Fruit fly (Drosophila melanogaster) whole organism, embryonic: ENCODE results near the gene CIA30.

Source experiments
- Adf1 ChIP-seq: fragments of 200-800 bp; sonication (Bioruptor generic); IDR thresholded peaks from 2 replicates; pipeline ENCODE4 v1.3.6; 2022; ENCODE audit warnings: missing biosample characterization, missing genetic modification characterization
- Bgb ChIP-seq: fragments of 200-800 bp; sonication (Bioruptor generic); IDR thresholded peaks from 2 replicates; pipeline ENCODE4 v1.3.6; 2022; ENCODE audit warnings: missing biosample characterization, missing genetic modification characterization; ENCODE audit not compliant: partially characterized antibody
- CG10462 ChIP-seq: fragments of 200-800 bp; sonication (Bioruptor generic); optimal IDR thresholded peaks from 2 replicates; lab custom pipeline; 2016; ENCODE audit warnings: missing biosample characterization, missing genetic modification characterization
- CG10979 ChIP-seq: fragments of 200-800 bp; sonication (Bioruptor generic); optimal IDR thresholded peaks from 2 replicates; lab custom pipeline; 2018; ENCODE audit warnings: missing biosample characterization, mild to moderate bottlenecking, missing genetic modification characterization, moderate library complexity
- CG11398 ChIP-seq: fragments of 200-800 bp; sonication (Bioruptor generic); optimal IDR thresholded peaks from 2 replicates; lab custom pipeline; 2016; ENCODE audit warnings: missing biosample characterization, missing genetic modification characterization
- CG11456 ChIP-seq: fragments of 200-800 bp; sonication (Bioruptor generic); IDR thresholded peaks from 3 replicates; pipeline ENCODE4 v1.3.6; 2022; ENCODE audit warnings: missing biosample characterization, missing genetic modification characterization
- CG11695 ChIP-seq: fragments of 200-800 bp; sonication (Bioruptor generic); IDR thresholded peaks from 3 replicates; pipeline ENCODE4 v1.3.6; 2022; ENCODE audit warnings: missing biosample characterization, missing genetic modification characterization
- CG12659 ChIP-seq: fragments of 200-800 bp; sonication (Bioruptor generic); optimal IDR thresholded peaks from 3 replicates; lab custom pipeline; 2017; ENCODE audit warnings: mild to moderate bottlenecking, missing biosample characterization, missing genetic modification reagents, missing genetic modification characterization
- CG13894 ChIP-seq: fragments of 200-800 bp; sonication (Bioruptor generic); optimal IDR thresholded peaks from 3 replicates; lab custom pipeline; 2018; ENCODE audit warnings: missing biosample characterization, mild to moderate bottlenecking, missing genetic modification characterization, moderate library complexity
- CG17359 ChIP-seq: fragments of 200-800 bp; sonication (Bioruptor generic); optimal IDR thresholded peaks from 3 replicates; lab custom pipeline; 2018; ENCODE audit warnings: missing biosample characterization, mild to moderate bottlenecking, missing genetic modification characterization, moderate library complexity
- CG2116 ChIP-seq: fragments of 200-800 bp; sonication (Bioruptor generic); optimal IDR thresholded peaks from 3 replicates; lab custom pipeline; 2018; ENCODE audit warnings: missing biosample characterization, mild to moderate bottlenecking, missing genetic modification characterization
- CG2120 ChIP-seq: fragments of 200-800 bp; sonication (Bioruptor generic); optimal IDR thresholded peaks from 3 replicates; lab custom pipeline; 2016; ENCODE audit warnings: missing biosample characterization, missing genetic modification characterization
- CG31388 ChIP-seq: fragments of 200-800 bp; sonication (Bioruptor generic); optimal IDR thresholded peaks from 2 replicates; lab custom pipeline; 2016; ENCODE audit warnings: missing biosample characterization, missing genetic modification characterization
- CG31441 ChIP-seq: fragments of 200-800 bp; sonication (Bioruptor generic); IDR thresholded peaks from 2 replicates; pipeline ENCODE4 v1.3.6; 2022; ENCODE audit warnings: missing biosample characterization, missing genetic modification characterization
- CG32532 ChIP-seq: fragments of 200-800 bp; sonication (Bioruptor generic); IDR thresholded peaks from 2 replicates; pipeline ENCODE4 v1.3.6; 2022; ENCODE audit warnings: missing biosample characterization, missing genetic modification characterization
- CG3838 ChIP-seq: fragments of 200-800 bp; sonication (Bioruptor generic); optimal IDR thresholded peaks from 3 replicates; lab custom pipeline; 2016; ENCODE audit warnings: missing biosample characterization, missing genetic modification characterization
- CG4424 ChIP-seq: fragments of 200-800 bp; sonication (Bioruptor generic); optimal IDR thresholded peaks from 3 replicates; lab custom pipeline; 2016; ENCODE audit warnings: missing biosample characterization, missing genetic modification characterization
- CG6683 ChIP-seq: fragments of 200-800 bp; sonication (Bioruptor generic); optimal IDR thresholded peaks from 2 replicates; lab custom pipeline; 2017; ENCODE audit warnings: missing biosample characterization, mild to moderate bottlenecking, missing genetic modification characterization, missing genetic modification reagents
- CG8478 ChIP-seq: fragments of >200 bp; optimal IDR thresholded peaks from 2 replicates; lab custom pipeline; 2018
- CG9727 ChIP-seq: fragments of 200-800 bp; sonication (Bioruptor generic); optimal IDR thresholded peaks from 3 replicates; lab custom pipeline; 2017; ENCODE audit warnings: missing biosample characterization, mild to moderate bottlenecking, missing genetic modification characterization
- Doc2 ChIP-seq: fragments of 200-800 bp; sonication (Bioruptor generic); IDR thresholded peaks from 2 replicates; pipeline ENCODE4 v1.3.6; 2022; ENCODE audit warnings: missing biosample characterization, missing genetic modification characterization
- Dref ChIP-seq: fragments of 200-800 bp; sonication (Bioruptor generic); IDR thresholded peaks from 2 replicates; pipeline ENCODE4 v1.3.6; 2022; ENCODE audit warnings: missing biosample characterization, missing genetic modification characterization
- Drgx ChIP-seq: fragments of 200-800 bp; sonication (Bioruptor generic); IDR thresholded peaks from 2 replicates; pipeline ENCODE4 v1.3.6; 2022; ENCODE audit warnings: missing biosample characterization, missing genetic modification characterization
- HLH3B ChIP-seq: fragments of 200-800 bp; sonication (Bioruptor generic); IDR thresholded peaks from 2 replicates; pipeline ENCODE4 v1.3.6; 2022; ENCODE audit warnings: missing biosample characterization, missing genetic modification characterization
- Meics ChIP-seq: fragments of 200-800 bp; sonication (Bioruptor generic); optimal IDR thresholded peaks from 2 replicates; lab custom pipeline; 2017; ENCODE audit warnings: missing biosample characterization, mild to moderate bottlenecking, missing genetic modification characterization
- NC2α ChIP-seq: fragments of 200-800 bp; sonication (Bioruptor generic); optimal IDR thresholded peaks from 2 replicates; lab custom pipeline; 2016; ENCODE audit warnings: missing biosample characterization, missing genetic modification characterization
- Ravus ChIP-seq: fragments of 200-800 bp; sonication (Bioruptor generic); IDR thresholded peaks from 2 replicates; pipeline ENCODE4 v1.3.6; 2022; ENCODE audit warnings: missing biosample characterization, missing genetic modification characterization
- Rx ChIP-seq: fragments of 200-800 bp; sonication (Bioruptor generic); IDR thresholded peaks from 2 replicates; pipeline ENCODE4 v1.3.6; 2022; ENCODE audit warnings: missing biosample characterization, missing genetic modification characterization
- Sox100B ChIP-seq: fragments of 200-800 bp; sonication (Bioruptor generic); optimal IDR thresholded peaks from 3 replicates; lab custom pipeline; 2018; ENCODE audit warnings: missing biosample characterization, mild to moderate bottlenecking, missing genetic modification characterization
- Tbp ChIP-seq: fragments of >200 bp; optimal IDR thresholded peaks from 2 replicates; lab custom pipeline; 2018; ENCODE audit warnings: missing biosample characterization, missing genetic modification characterization
- Trl ChIP-seq, 3 experiments: fragments of >200 bp in 2 of 3; fragments of 200-800 bp in 1 of 3; sonication (Bioruptor generic) in 1 of 3; optimal IDR thresholded peaks; 2 replicates in 1 of 3; 3 replicates in 2 of 3; lab custom pipeline; 2016 to 2017; ENCODE audit warnings: missing biosample characterization in 1 of 3, missing genetic modification characterization in 1 of 3
- Xrp1 ChIP-seq: fragments of 200-800 bp; sonication (Bioruptor generic); IDR thresholded peaks from 2 replicates; pipeline ENCODE4 v1.3.6; 2022; ENCODE audit warnings: missing biosample characterization, missing genetic modification characterization
- ac ChIP-seq: fragments of 200-800 bp; sonication (Bioruptor generic); optimal IDR thresholded peaks from 3 replicates; lab custom pipeline; 2017; ENCODE audit warnings: missing biosample characterization, mild to moderate bottlenecking, missing genetic modification characterization
- ara ChIP-seq: fragments of 200-800 bp; sonication (Bioruptor generic); IDR thresholded peaks from 2 replicates; pipeline ENCODE4 v1.3.6; 2022; ENCODE audit warnings: missing biosample characterization, missing genetic modification characterization
- cg ChIP-seq: fragments of 200-800 bp; sonication (Bioruptor generic); optimal IDR thresholded peaks from 3 replicates; lab custom pipeline; 2019; ENCODE audit warnings: missing biosample characterization, mild to moderate bottlenecking, missing genetic modification characterization, moderate library complexity
- chinmo ChIP-seq: fragments of 200-800 bp; sonication (Bioruptor generic); IDR thresholded peaks from 4 replicates; pipeline ENCODE4 v1.3.6; 2022; ENCODE audit warnings: missing biosample characterization, missing genetic modification characterization; ENCODE audit not compliant: partially characterized antibody
- crol ChIP-seq: fragments of 200-800 bp; sonication (Bioruptor generic); IDR thresholded peaks from 2 replicates; pipeline ENCODE4 v1.3.6; 2022; ENCODE audit warnings: missing biosample characterization, missing genetic modification characterization
- esg ChIP-seq: fragments of 200-800 bp; sonication (Bioruptor generic); conservative IDR thresholded peaks from 2 replicates; pipeline ENCODE4 v1.3.6; 2022; ENCODE audit warnings: missing biosample characterization, missing genetic modification characterization
- gem ChIP-seq: fragments of 200-800 bp; sonication (Bioruptor generic); optimal IDR thresholded peaks from 2 replicates; lab custom pipeline; 2019; ENCODE audit warnings: missing biosample characterization, mild to moderate bottlenecking, missing genetic modification characterization, moderate library complexity
- grn ChIP-seq: fragments of 200-800 bp; sonication (Bioruptor generic); optimal IDR thresholded peaks from 3 replicates; lab custom pipeline; 2017; ENCODE audit warnings: missing biosample characterization, missing genetic modification characterization
- pzg ChIP-seq: fragments of 200-800 bp; sonication (Bioruptor generic); optimal IDR thresholded peaks from 3 replicates; lab custom pipeline; 2018; ENCODE audit warnings: missing biosample characterization, mild to moderate bottlenecking, missing genetic modification characterization, moderate library complexity
- row ChIP-seq: fragments of 200-800 bp; sonication (Bioruptor generic); IDR thresholded peaks from 3 replicates; pipeline ENCODE4 v1.3.6; 2022; ENCODE audit warnings: missing biosample characterization, missing genetic modification characterization
- schlank ChIP-seq: fragments of 200-800 bp; sonication (Bioruptor generic); optimal IDR thresholded peaks from 2 replicates; lab custom pipeline; 2018; ENCODE audit warnings: missing biosample characterization, mild to moderate bottlenecking, missing genetic modification characterization
- slbo ChIP-seq: fragments of 200-800 bp; sonication (Bioruptor generic); IDR thresholded peaks from 2 replicates; pipeline ENCODE4 v1.3.6; 2022; ENCODE audit warnings: missing biosample characterization, missing genetic modification characterization
- slp2 ChIP-seq: fragments of 200-800 bp; sonication (Bioruptor generic); optimal IDR thresholded peaks from 2 replicates; lab custom pipeline; 2016; ENCODE audit warnings: missing biosample characterization, missing genetic modification characterization
- zen ChIP-seq: fragments of 200-800 bp; sonication (Bioruptor generic); optimal IDR thresholded peaks from 3 replicates; lab custom pipeline; 2018; ENCODE audit warnings: missing biosample characterization, mild to moderate bottlenecking, missing genetic modification characterization, moderate library complexity

CIA30 gene

DNA sequence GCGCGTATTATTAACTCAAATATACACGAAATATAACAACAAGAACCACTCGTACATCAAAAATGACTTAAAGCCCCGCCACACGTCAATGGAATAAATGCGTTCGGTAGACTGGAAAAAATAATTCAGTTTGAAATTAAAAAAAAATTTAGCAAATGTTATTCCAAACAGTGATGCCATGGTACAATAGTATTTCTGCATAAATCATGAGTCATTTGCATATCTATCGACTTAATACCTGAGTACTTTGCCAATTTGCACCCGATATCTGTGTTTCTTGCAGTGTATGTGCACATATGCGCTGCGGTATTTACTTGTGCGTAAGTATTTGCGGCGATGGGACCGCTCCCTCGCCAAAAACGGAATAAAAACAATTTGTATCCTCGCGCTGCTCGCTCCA, 26.4 kb downstream of the CIA30 start (continued):
- TF ChIP-seq slp2 (GFP tag; lab: Kevin White, UChicago): peak; percentile 4
- TF ChIP-seq CG11398 (GFP tag; lab: Kevin White, UChicago): no peak
- no peak for TF ChIP-seq pzg (GFP tag; lab: Kevin White, UChicago)
- peak; percentile 55 for TF ChIP-seq row
- TF ChIP-seq CG2116 (GFP tag; lab: Kevin White, UChicago): no peak
- TF ChIP-seq, all 482 proteins: peak for 118

DNA sequence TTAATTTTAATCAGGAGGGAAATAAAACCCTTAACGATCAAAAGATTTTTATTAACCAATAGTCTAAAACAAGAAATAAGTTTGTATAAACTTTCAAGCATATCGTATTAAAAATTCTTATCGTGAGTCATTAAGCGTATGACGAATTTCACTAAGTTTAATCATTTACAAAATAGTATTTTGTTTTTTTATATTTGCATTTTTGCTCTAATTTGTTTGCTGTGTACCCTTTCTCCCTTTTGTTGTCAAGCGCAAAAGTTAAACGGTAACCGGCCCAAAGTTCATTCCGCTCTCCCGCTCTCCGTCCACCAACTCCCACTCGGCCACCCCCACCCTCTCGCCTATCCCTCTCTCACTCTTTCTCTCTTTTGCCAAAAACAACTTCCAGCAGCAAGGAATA, 27.0 kb downstream of the CIA30 start:
- TF ChIP-seq CG2120 (GFP tag; lab: Kevin White, UChicago) (peak; percentile 18), Rx (0 out of 2 replicates have a peak, but pooled peaks have one; percentile 3), crol (0 out of 2 replicates have a peak, but pooled peaks have one; percentile 21), Drgx (GFP tag; lab: Robert Waterston, UW) (peak; percentile 6; the same call in 1 of the 2 replicates), HLH3B (GFP tag; lab: Robert Waterston, UW) (0 out of 2 replicates have a peak, but pooled peaks have one; percentile 28), slbo (GFP tag; lab: Robert Waterston, UW) (peak; percentile 55; the same call in 1 of the 2 replicates), Sox100B (GFP tag; lab: Kevin White, UChicago) (no peak), row (0 out of 3 replicates have a peak, but pooled peaks have one; percentile 11), gem (peak; percentile 24), CG32532 (GFP tag; lab: Robert Waterston, UW) (peak; percentile 39; the same call in 1 of the 2 replicates), NC2α (GFP tag; lab: Kevin White, UChicago) (no peak), CG11456 (GFP tag; lab: Robert Waterston, UW) (no peak), CG9727 (GFP tag; lab: Kevin White, UChicago) (no peak), Meics (GFP tag; lab: Kevin White, UChicago) (no peak), CG31388 (GFP tag; lab: Kevin White, UChicago) (no peak)

DNA sequence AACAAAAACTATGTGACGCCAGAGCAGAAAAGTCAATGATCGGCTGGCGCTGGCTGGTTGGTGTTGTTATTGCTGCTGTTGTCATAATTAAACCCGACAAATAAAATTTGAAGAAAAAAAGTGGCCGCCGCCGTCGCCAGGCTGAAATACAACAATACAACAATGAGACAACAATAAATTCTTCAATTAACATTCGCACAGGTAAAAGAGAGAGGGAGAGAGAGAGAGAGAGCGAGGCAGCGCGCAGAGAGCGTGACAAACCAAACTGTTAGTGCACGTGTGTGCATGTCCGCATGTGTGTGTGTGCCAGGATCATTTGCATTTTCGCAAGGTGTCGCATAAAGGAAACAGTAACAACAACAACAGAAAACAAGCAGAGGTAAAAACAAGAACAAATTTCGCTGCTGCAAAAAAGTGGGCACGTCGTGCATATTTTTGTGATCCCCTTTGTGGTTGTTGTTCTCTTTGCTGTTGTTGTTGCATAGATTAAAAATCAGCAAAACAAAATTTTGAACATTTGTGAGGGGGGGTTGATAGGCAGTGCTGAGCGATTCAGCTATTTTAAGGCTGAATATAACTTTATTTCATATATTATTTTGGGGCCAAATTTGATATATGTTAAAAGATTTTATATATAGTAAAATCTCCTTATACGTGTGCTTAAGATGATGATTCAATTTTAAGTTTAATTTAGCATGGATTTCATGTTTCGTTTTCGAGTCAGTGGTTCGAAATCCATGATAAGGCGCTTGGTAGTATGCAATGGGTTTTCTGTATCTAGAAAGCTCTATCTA, 27.7 kb downstream of the CIA30 start:
- no peak for TF ChIP-seq Drgx (GFP tag; lab: Robert Waterston, UW)
- no peak for TF ChIP-seq ara (GFP tag; lab: Robert Waterston, UW)
- TF ChIP-seq CG17359 (tag; lab: Kevin White, UChicago): no peak
- TF ChIP-seq schlank (tag; lab: Kevin White, UChicago): no peak
- TF ChIP-seq CG31441 (GFP tag; lab: Robert Waterston, UW): no peak
- TF ChIP-seq Ravus (GFP tag; lab: Robert Waterston, UW): no peak
- no peak for TF ChIP-seq CG12659 (GFP tag; lab: Kevin White, UChicago)
- TF ChIP-seq zen (tag; lab: Kevin White, UChicago): peak; percentile 89
- no peak for TF ChIP-seq Dref (GFP tag; lab: Robert Waterston, UW)
- TF ChIP-seq CG10979 (tag; lab: Kevin White, UChicago): no peak
- TF ChIP-seq CG8478: no peak
- peak; percentile 66 to 84 for TF ChIP-seq Trl (optimal IDR thresholded peaks at IDR 0.05; lab: Kevin White, UChicago)
- TF ChIP-seq Trl (GFP tag; optimal IDR thresholded peaks at IDR 0.05; lab: Kevin White, UChicago): no peak
- TF ChIP-seq Xrp1: no peak
- no peak for TF ChIP-seq CG6683
- TF ChIP-seq cg: peak; percentile 23
- no peak for TF ChIP-seq Adf1 (GFP tag; lab: Robert Waterston, UW)
- TF ChIP-seq CG3838 (GFP tag; lab: Kevin White, UChicago): no peak
- peak; percentile 34; the same call in 1 of the 3 replicates for TF ChIP-seq row
- TF ChIP-seq Bgb (GFP tag; lab: Robert Waterston, UW): no peak
- TF ChIP-seq CG10462 (GFP tag; lab: Kevin White, UChicago): no peak
- no peak for TF ChIP-seq CG11695 (GFP tag; lab: Robert Waterston, UW)
- TF ChIP-seq ac: no peak
- TF ChIP-seq CG13894 (tag; lab: Kevin White, UChicago): no peak
- no peak for TF ChIP-seq grn (GFP tag; lab: Kevin White, UChicago)
- no peak for TF ChIP-seq Tbp (GFP tag; lab: Kevin White, UChicago)
- no peak for TF ChIP-seq Doc2 (GFP tag; lab: Robert Waterston, UW)
- TF ChIP-seq esg (GFP tag; lab: Robert Waterston, UW): no peak
- no peak for TF ChIP-seq CG4424 (GFP tag; lab: Kevin White, UChicago)
- TF ChIP-seq gem: no peak
- 0 out of 4 replicates have a peak, but pooled peaks have one; percentile 74 for TF ChIP-seq chinmo (GFP tag; lab: Robert Waterston, UW)
